Worm (Caenorhabditis elegans) whole organism, young adult: ENCODE measurements around the gene nspb-11.

ENCODE experiments used
- B0019.2 ChIP-seq: fragments of 200-800 bp; sonication (Bioruptor generic); conservative IDR thresholded peaks from 2 replicates; pipeline ENCODE4 v1.3.6; 2022; ENCODE audit warnings: missing genetic modification reagents, missing genetic modification characterization, missing compliant biosample characterization
- C06A6.2 ChIP-seq: fragments of 200-800 bp; sonication (Bioruptor generic); conservative IDR thresholded peaks from 2 replicates; pipeline ENCODE4 v1.3.6; 2022; ENCODE audit warnings: missing genetic modification characterization, missing compliant biosample characterization
- C17E4.6 ChIP-seq: fragments of 200-800 bp; sonication (Bioruptor generic); IDR thresholded peaks from 2 replicates; pipeline ENCODE4 v1.3.6; 2022; ENCODE audit warnings: missing genetic modification reagents, missing genetic modification characterization, missing compliant biosample characterization
- D2030.7 ChIP-seq: fragments of 200-800 bp; sonication (Bioruptor generic); IDR thresholded peaks from 2 replicates; pipeline ENCODE4 v1.3.6; 2022; ENCODE audit warnings: missing genetic modification reagents, missing genetic modification characterization, missing compliant biosample characterization
- F22D6.2 ChIP-seq: sonication (generic microtip); optimal IDR thresholded peaks from 2 replicates; lab custom pipeline; 2016; ENCODE audit warnings: mild to moderate bottlenecking, missing genetic modification characterization, missing compliant biosample characterization
- K12H6.12 ChIP-seq: fragments of 200-800 bp; sonication (Bioruptor generic); optimal IDR thresholded peaks from 2 replicates; lab custom pipeline; 2018; ENCODE audit warnings: mild to moderate bottlenecking, missing genetic modification characterization, missing compliant biosample characterization
- T07F8.4 ChIP-seq: sonication (generic microtip); optimal IDR thresholded peaks from 2 replicates; lab custom pipeline; 2016; ENCODE audit warnings: mild to moderate bottlenecking, missing genetic modification characterization, moderate library complexity, missing compliant biosample characterization
- Y56A3A.18 ChIP-seq: fragments of 200-800 bp; sonication (Bioruptor generic); IDR thresholded peaks from 2 replicates; pipeline ENCODE4 v1.3.6; 2022; ENCODE audit warnings: missing genetic modification reagents, missing genetic modification characterization, missing compliant biosample characterization
- aptf-2 ChIP-seq: fragments of 200-800 bp; sonication (Bioruptor generic); conservative IDR thresholded peaks from 2 replicates; pipeline ENCODE4 v1.3.6; 2022; ENCODE audit warnings: missing genetic modification reagents, missing genetic modification characterization, missing compliant biosample characterization
- attf-6 ChIP-seq: fragments of 200-800 bp; sonication (Bioruptor generic); IDR thresholded peaks from 2 replicates; pipeline ENCODE4 v1.3.6; 2022; ENCODE audit warnings: missing genetic modification reagents, missing genetic modification characterization, missing compliant biosample characterization
- bed-1 ChIP-seq: fragments of 200-800 bp; sonication (Bioruptor generic); IDR thresholded peaks from 2 replicates; pipeline ENCODE4 v1.3.6; 2022; ENCODE audit warnings: missing genetic modification reagents, missing genetic modification characterization, missing compliant biosample characterization
- ceh-58 ChIP-seq: fragments of 200-800 bp; sonication (Bioruptor generic); IDR thresholded peaks from 2 replicates; pipeline ENCODE4 v1.3.6; 2022; ENCODE audit warnings: missing genetic modification characterization, missing compliant biosample characterization
- chd-7 ChIP-seq: sonication (generic microtip); optimal IDR thresholded peaks from 2 replicates; lab custom pipeline; 2016; ENCODE audit warnings: mild to moderate bottlenecking, missing genetic modification characterization, moderate library complexity, missing compliant biosample characterization
- die-1 ChIP-seq: sonication (generic microtip); optimal IDR thresholded peaks from 2 replicates; lab custom pipeline; 2016; ENCODE audit warnings: missing genotype, mild to moderate bottlenecking, missing genetic modification characterization, missing compliant biosample characterization
- hlh-26 ChIP-seq: fragments of 200-800 bp; sonication (Bioruptor generic); conservative IDR thresholded peaks from 2 replicates; pipeline ENCODE4 v1.3.6; 2022; ENCODE audit warnings: missing genetic modification reagents, missing genetic modification characterization, missing compliant biosample characterization
- hsf-1 ChIP-seq: fragments of 200-800 bp; sonication (Bioruptor generic); IDR thresholded peaks from 2 replicates; pipeline ENCODE4 v1.3.6; 2022; ENCODE audit warnings: missing genetic modification reagents, missing genetic modification characterization, missing compliant biosample characterization
- lin-35 ChIP-seq, 3 experiments: fragments of 150-350 bp in 2 of 3; sonication (generic microtip) in 1 of 3; optimal IDR thresholded peaks; 2 replicates each; lab custom pipeline; 2014 to 2018; ENCODE audit warnings: missing biosample characterization in 3 of 3, missing genetic modification characterization in 3 of 3, missing genetic modification reagents in 3 of 3
- lin-40 ChIP-seq: sonication (generic microtip); optimal IDR thresholded peaks from 2 replicates; lab custom pipeline; 2016; ENCODE audit warnings: missing genetic modification characterization, mild to moderate bottlenecking, missing compliant biosample characterization, missing genotype, missing genetic modification reagents
- madf-10 ChIP-seq: sonication (generic microtip); optimal IDR thresholded peaks from 2 replicates; lab custom pipeline; 2016; ENCODE audit warnings: mild to moderate bottlenecking, missing genetic modification characterization, missing compliant biosample characterization
- madf-3 ChIP-seq: fragments of 200-800 bp; sonication (Bioruptor generic); IDR thresholded peaks from 2 replicates; pipeline ENCODE4 v1.3.6; 2022; ENCODE audit warnings: missing genetic modification reagents, missing genetic modification characterization, missing compliant biosample characterization
- mel-28 ChIP-seq: sonication (generic microtip); optimal IDR thresholded peaks from 2 replicates; lab custom pipeline; 2016; ENCODE audit warnings: borderline replicate concordance, mild to moderate bottlenecking, missing genetic modification characterization, missing compliant biosample characterization
- nfyb-1 ChIP-seq: fragments of 200-800 bp; sonication (Bioruptor generic); IDR thresholded peaks from 2 replicates; pipeline ENCODE4 v1.3.6; 2022; ENCODE audit warnings: missing genetic modification reagents, missing genetic modification characterization, missing compliant biosample characterization
- nhr-80 ChIP-seq: sonication (generic microtip); optimal IDR thresholded peaks from 2 replicates; lab custom pipeline; 2016; ENCODE audit warnings: missing genetic modification characterization, missing compliant biosample characterization
- pbrm-1 ChIP-seq: fragments of 200-800 bp; sonication (Bioruptor generic); IDR thresholded peaks from 2 replicates; pipeline ENCODE4 v1.3.6; 2022; ENCODE audit warnings: missing genetic modification reagents, missing genetic modification characterization, missing compliant biosample characterization
- rec-8 ChIP-seq, 2 experiments: sonication (generic microtip); optimal IDR thresholded peaks; 2 replicates each; lab custom pipeline; 2016; ENCODE audit warnings: mild to moderate bottlenecking in 2 of 2, missing genetic modification characterization in 2 of 2, missing genetic modification reagents in 2 of 2, missing genotype in 2 of 2, missing biosample characterization in 1 of 2, missing compliant biosample characterization in 1 of 2, moderate library complexity in 1 of 2
- snpc-1.1 ChIP-seq: sonication (generic microtip); optimal IDR thresholded peaks from 2 replicates; lab custom pipeline; 2017; ENCODE audit warnings: missing genetic modification characterization, mild to moderate bottlenecking, missing compliant biosample characterization, antibody characterized with exemption, moderate library complexity, missing genotype, missing genetic modification reagents; ENCODE audit not compliant: insufficient read depth
- snpc-4 ChIP-seq, 5 experiments: fragments of 150-350 bp in 1 of 5; sonication (generic microtip) in 4 of 5; optimal IDR thresholded peaks; 2 replicates each; lab custom pipeline; 2014 to 2018; ENCODE audit warnings: missing genetic modification characterization in 5 of 5, missing biosample characterization in 3 of 5, antibody characterized with exemption in 2 of 5, mild to moderate bottlenecking in 2 of 5, missing compliant biosample characterization in 2 of 5, missing genotype in 2 of 5, moderate library complexity in 2 of 5, missing genetic modification reagents in 1 of 5
- sptf-2 ChIP-seq: fragments of 200-800 bp; sonication (Bioruptor generic); optimal IDR thresholded peaks from 2 replicates; lab custom pipeline; 2018; ENCODE audit warnings: mild to moderate bottlenecking, missing genetic modification characterization, missing compliant biosample characterization
- tlf-1 ChIP-seq: fragments of 200-800 bp; sonication (Bioruptor generic); optimal IDR thresholded peaks from 2 replicates; lab custom pipeline; 2018; ENCODE audit warnings: mild to moderate bottlenecking, missing genetic modification characterization, missing compliant biosample characterization
- unc-62 ChIP-seq: fragments of 150-350 bp; optimal IDR thresholded peaks from 2 replicates; lab custom pipeline; 2014; ENCODE audit warnings: missing biosample characterization, missing genetic modification reagents, missing genetic modification characterization
- zfh-2 ChIP-seq: fragments of 200-800 bp; sonication (Bioruptor generic); conservative IDR thresholded peaks from 2 replicates; pipeline ENCODE4 v1.3.6; 2022; ENCODE audit warnings: missing genetic modification reagents, missing genetic modification characterization, missing compliant biosample characterization
- ztf-22 ChIP-seq: fragments of 200-800 bp; sonication (Bioruptor generic); optimal IDR thresholded peaks from 2 replicates; lab custom pipeline; 2018; ENCODE audit warnings: mild to moderate bottlenecking, missing genetic modification characterization, moderate library complexity, missing compliant biosample characterization
- ztf-28 ChIP-seq: fragments of 200-800 bp; sonication (Bioruptor generic); IDR thresholded peaks from 2 replicates; pipeline ENCODE4 v1.3.6; 2022; ENCODE audit warnings: missing genetic modification reagents, missing genetic modification characterization, missing compliant biosample characterization

The nspb-11 gene

ce11 chrII:12892407-12892806 lies 14.8 kb upstream of the nspb-11 start:
- TF ChIP-seq Y56A3A.18 (GFP tag; lab: Robert Waterston, UW), result no peak
- no peak for TF ChIP-seq snpc-4 (GFP tag; optimal IDR thresholded peaks at IDR 0.05; lab: Kevin White, UChicago)
- TF ChIP-seq snpc-4 (tag; optimal IDR thresholded peaks at IDR 0.05; lab: Kevin White, UChicago), result peak in 1 of 4 experiments; percentile 36
- TF ChIP-seq B0019.2 (GFP tag; lab: Robert Waterston, UW), result no peak
- peak; percentile 39 for TF ChIP-seq nhr-80 (tag; lab: Kevin White, UChicago)
- no peak for TF ChIP-seq ztf-28
- TF ChIP-seq K12H6.12 (tag; lab: Kevin White, UChicago), result no peak
- no peak for TF ChIP-seq rec-8 (tag; optimal IDR thresholded peaks at IDR 0.05; lab: Kevin White, UChicago)
- TF ChIP-seq unc-62 (GFP tag; lab: Kevin White, UChicago), result peak; percentile 1
- TF ChIP-seq C06A6.2 (GFP tag; lab: Robert Waterston, UW), result no peak
- no peak for TF ChIP-seq sptf-2 (GFP tag; lab: Kevin White, UChicago)

DNA sequence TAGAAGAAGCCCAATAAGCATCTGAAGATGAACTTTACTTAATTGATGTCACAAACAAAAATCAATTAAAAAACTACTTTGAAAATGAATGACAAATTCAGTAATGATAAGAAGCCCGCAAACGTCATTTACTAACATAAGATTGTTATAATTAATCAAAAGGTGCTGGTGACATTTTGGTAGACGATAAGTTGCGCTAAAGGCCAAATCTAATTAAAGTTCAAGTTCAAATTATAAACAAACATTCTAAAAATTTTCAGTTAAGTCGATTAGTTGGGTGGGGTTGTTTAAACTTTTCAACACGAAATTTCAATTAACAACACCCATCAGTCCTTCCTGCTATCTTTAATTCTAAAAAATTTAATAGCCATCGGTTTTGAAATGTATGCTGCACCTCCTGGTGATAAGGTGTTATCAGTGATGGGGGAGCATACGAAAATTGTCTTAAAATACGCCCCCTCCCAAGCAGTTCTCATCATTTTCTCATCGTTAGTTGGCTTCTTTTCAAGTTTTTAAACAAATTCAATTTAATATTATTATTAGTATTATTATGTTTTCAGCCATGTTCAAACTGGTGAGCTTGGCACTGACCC lies 12.0 kb upstream of the nspb-11 start, which contains the start of the genes clec-62 and clec-63:
Gene clec-62 (minus strand): TSS at position 51 of the 593 bp plus-strand sequence.
Gene clec-63 (plus strand): TSS at position 561 of the 593 bp plus-strand sequence.
- TF ChIP-seq nhr-80 (tag; lab: Kevin White, UChicago) (peak; percentile 70), tlf-1 (no peak)

DNA sequence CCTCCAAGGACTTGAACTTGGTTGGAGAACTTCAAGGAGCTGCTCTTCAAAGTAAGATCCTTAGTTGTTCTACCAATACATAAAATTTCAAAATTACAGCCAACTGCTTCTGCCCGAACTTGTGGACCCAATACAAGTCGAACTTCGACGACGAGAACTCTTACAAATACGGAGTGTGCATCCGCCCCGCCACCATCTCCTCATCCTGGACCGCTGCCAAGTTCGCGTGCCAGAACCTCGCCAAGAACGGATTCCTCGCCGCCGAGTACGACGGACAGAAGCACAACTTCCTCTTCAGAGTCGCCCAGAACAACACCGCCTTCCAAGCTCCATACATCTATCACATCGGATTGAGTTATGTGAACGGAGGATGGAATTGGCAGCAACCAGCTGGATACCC lies 10.5 kb upstream of the nspb-11 start:
- TF ChIP-seq pbrm-1 (no peak), C06A6.2 (GFP tag; lab: Robert Waterston, UW) (no peak), hlh-26 (no peak), zfh-2 (peak; percentile 51; the same call in 1 of the 2 replicates), madf-3 (no peak), ztf-22 (GFP tag; lab: Kevin White, UChicago) (no peak), hsf-1 (GFP tag; lab: Robert Waterston, UW) (no peak), C17E4.6 (no peak)

- TF ChIP-seq hlh-26, result no peak
- no peak for TF ChIP-seq B0019.2 (GFP tag; lab: Robert Waterston, UW)
- no peak for TF ChIP-seq D2030.7
- no peak for TF ChIP-seq nhr-80 (tag; lab: Kevin White, UChicago)
- TF ChIP-seq, all 124 proteins: peak for 0
These were observed 9.8 kb upstream of the nspb-11 start for ce11 chrII:12897361-12897760.

- TF ChIP-seq T07F8.4 (tag; lab: Kevin White, UChicago) (no peak), die-1 (no peak), ztf-22 (GFP tag; lab: Kevin White, UChicago) (no peak), lin-40 (tag; lab: Kevin White, UChicago) (no peak), madf-3 (no peak), attf-6 (GFP tag; lab: Robert Waterston, UW) (no peak), snpc-1.1 (tag; lab: Kevin White, UChicago) (no peak), madf-10 (no peak), bed-1 (GFP tag; lab: Robert Waterston, UW) (no peak), aptf-2 (GFP tag; lab: Robert Waterston, UW) (no peak), nfyb-1 (no peak), chd-7 (tag; lab: Kevin White, UChicago) (no peak), ceh-58 (GFP tag; lab: Robert Waterston, UW) (no peak), zfh-2 (no peak), lin-35 (GFP tag; optimal IDR thresholded peaks at IDR 0.05; lab: Kevin White, UChicago) (no peak), F22D6.2 (tag; lab: Kevin White, UChicago) (no peak), mel-28 (tag; lab: Kevin White, UChicago) (no peak), K12H6.12 (tag; lab: Kevin White, UChicago) (no peak)
- TF ChIP-seq, all 124 proteins: peak for 0
These were observed 9.2 kb upstream of the nspb-11 start, which contains the start of gene clec-64 for ce11 chrII:12897942-12898341. TSS of gene clec-64 (plus strand) at chrII:12898242.
